Fruit fly (Drosophila melanogaster) whole organism, prepupa: ENCODE data around the gene CG14506.

Experiments used
- Blimp-1 ChIP-seq: fragments of 200-800 bp; sonication (Bioruptor generic); optimal IDR thresholded peaks from 3 replicates; lab custom pipeline; 2017; ENCODE audit warnings: missing biosample characterization, missing genetic modification characterization, mild to moderate bottlenecking, moderate library complexity, missing genetic modification reagents
- CG10631 ChIP-seq: fragments of 200-800 bp; sonication (Bioruptor generic); optimal IDR thresholded peaks from 2 replicates; lab custom pipeline; 2016; ENCODE audit warnings: missing biosample characterization, missing genetic modification characterization
- CG10669 ChIP-seq: fragments of 200-800 bp; sonication (Bioruptor generic); optimal IDR thresholded peaks from 3 replicates; lab custom pipeline; 2018; ENCODE audit warnings: missing biosample characterization, mild to moderate bottlenecking, missing genetic modification characterization, moderate library complexity
- CG11762 ChIP-seq: fragments of 200-800 bp; sonication (Bioruptor generic); optimal IDR thresholded peaks from 3 replicates; lab custom pipeline; 2016; ENCODE audit warnings: missing biosample characterization, missing genetic modification characterization; ENCODE audit not compliant: insufficient read depth
- CG11902 ChIP-seq: fragments of 200-800 bp; sonication (Bioruptor generic); optimal IDR thresholded peaks from 3 replicates; lab custom pipeline; 2016; ENCODE audit warnings: missing biosample characterization, missing genetic modification characterization
- CG16779 ChIP-seq: fragments of 200-800 bp; sonication (Bioruptor generic); optimal IDR thresholded peaks from 3 replicates; lab custom pipeline; 2017; ENCODE audit warnings: missing biosample characterization, mild to moderate bottlenecking, missing genetic modification characterization
- CG31627 ChIP-seq: fragments of 200-800 bp; sonication (Bioruptor generic); optimal IDR thresholded peaks from 3 replicates; lab custom pipeline; 2016; ENCODE audit warnings: missing biosample characterization, missing genetic modification characterization
- CG34406 ChIP-seq: fragments of 200-800 bp; sonication (Bioruptor generic); optimal IDR thresholded peaks from 3 replicates; lab custom pipeline; 2016; ENCODE audit warnings: missing biosample characterization, missing genetic modification characterization
- CG3919 ChIP-seq: fragments of 200-800 bp; sonication (Bioruptor generic); optimal IDR thresholded peaks from 3 replicates; lab custom pipeline; 2016; ENCODE audit warnings: missing biosample characterization, missing genetic modification characterization
- CG4318 ChIP-seq: fragments of 200-800 bp; sonication (Bioruptor generic); optimal IDR thresholded peaks from 3 replicates; lab custom pipeline; 2017; ENCODE audit warnings: missing biosample characterization, mild to moderate bottlenecking, missing genetic modification characterization
- CG6276 ChIP-seq: fragments of 200-800 bp; sonication (Bioruptor generic); optimal IDR thresholded peaks from 2 replicates; lab custom pipeline; 2017; ENCODE audit warnings: missing biosample characterization, mild to moderate bottlenecking, missing genetic modification characterization
- CG6792 ChIP-seq: fragments of 200-800 bp; sonication (Bioruptor generic); optimal IDR thresholded peaks from 3 replicates; lab custom pipeline; 2016; ENCODE audit warnings: missing biosample characterization, missing genetic modification characterization
- CG6808 ChIP-seq: fragments of 200-800 bp; sonication (Bioruptor generic); optimal IDR thresholded peaks from 3 replicates; lab custom pipeline; 2017; ENCODE audit warnings: missing biosample characterization, missing genetic modification characterization, mild to moderate bottlenecking, moderate library complexity, missing genetic modification reagents
- CG6854 ChIP-seq: fragments of 200-800 bp; sonication (Bioruptor generic); optimal IDR thresholded peaks from 2 replicates; lab custom pipeline; 2017; ENCODE audit warnings: missing biosample characterization, mild to moderate bottlenecking, missing genetic modification characterization
- CG8119 ChIP-seq: fragments of 200-800 bp; sonication (Bioruptor generic); IDR thresholded peaks from 3 replicates; pipeline ENCODE4 v1.3.6; 2022; ENCODE audit warnings: missing biosample characterization, missing genetic modification characterization
- CG8319 ChIP-seq: fragments of 200-800 bp; sonication (Bioruptor generic); optimal IDR thresholded peaks from 3 replicates; lab custom pipeline; 2016; ENCODE audit warnings: missing biosample characterization, missing genetic modification characterization
- CG8632 ChIP-seq: fragments of 200-800 bp; sonication (Bioruptor generic); optimal IDR thresholded peaks from 3 replicates; lab custom pipeline; 2016; ENCODE audit warnings: missing biosample characterization, missing genetic modification characterization
- Eip75B ChIP-seq: fragments of 200-800 bp; sonication (Bioruptor generic); optimal IDR thresholded peaks from 3 replicates; lab custom pipeline; 2016; ENCODE audit warnings: missing biosample characterization, missing genetic modification characterization
- Eip78C ChIP-seq: fragments of 200-800 bp; sonication (Bioruptor generic); peaks from one replicate; lab custom pipeline; 2016; ENCODE audit warnings: missing biosample characterization, missing genetic modification characterization
- Eip93F ChIP-seq: fragments of 200-800 bp; sonication (Bioruptor generic); optimal IDR thresholded peaks from 2 replicates; lab custom pipeline; 2016; ENCODE audit warnings: missing biosample characterization, mild to moderate bottlenecking, missing genetic modification characterization
- Ets96B ChIP-seq: fragments of 200-800 bp; optimal IDR thresholded peaks from 2 replicates; lab custom pipeline; 2019; ENCODE audit warnings: missing biosample characterization, mild to moderate bottlenecking, missing genetic modification characterization, moderate library complexity
- Gug ChIP-seq: fragments of 200-800 bp; sonication (Bioruptor generic); IDR thresholded peaks from 2 replicates; pipeline ENCODE4 v1.3.6; 2022; ENCODE audit warnings: missing biosample characterization, missing genetic modification characterization
- Hr38 ChIP-seq: sonication (Bioruptor generic); optimal IDR thresholded peaks from 2 replicates; lab custom pipeline; 2016; ENCODE audit warnings: missing biosample characterization, missing genetic modification characterization
- Hr4 ChIP-seq: fragments of 200-800 bp; sonication (Bioruptor generic); optimal IDR thresholded peaks from 3 replicates; lab custom pipeline; 2016; ENCODE audit warnings: missing biosample characterization, missing genetic modification characterization
- Lpt ChIP-seq: fragments of 200-800 bp; sonication (Bioruptor generic); optimal IDR thresholded peaks from 3 replicates; lab custom pipeline; 2016; ENCODE audit warnings: missing biosample characterization, missing genetic modification characterization
- OdsH ChIP-seq: fragments of 200-800 bp; sonication (Bioruptor generic); optimal IDR thresholded peaks from 3 replicates; lab custom pipeline; 2016; ENCODE audit warnings: missing biosample characterization, missing genetic modification characterization
- Smox ChIP-seq: fragments of 200-800 bp; sonication (Bioruptor generic); optimal IDR thresholded peaks from 3 replicates; lab custom pipeline; 2016; ENCODE audit warnings: missing biosample characterization, missing genetic modification characterization
- Sox102F ChIP-seq: fragments of 200-800 bp; sonication (Bioruptor generic); optimal IDR thresholded peaks from 2 replicates; lab custom pipeline; 2016; ENCODE audit warnings: missing biosample characterization, mild to moderate bottlenecking, missing genetic modification characterization
- cyc ChIP-seq: fragments of 200-800 bp; sonication (Bioruptor generic); optimal IDR thresholded peaks from 3 replicates; lab custom pipeline; 2016; ENCODE audit warnings: missing biosample characterization, missing genetic modification characterization
- dac ChIP-seq: fragments of 200-800 bp; sonication (Bioruptor generic); optimal IDR thresholded peaks from 2 replicates; lab custom pipeline; 2017; ENCODE audit warnings: missing biosample characterization, mild to moderate bottlenecking, missing genetic modification characterization
- eg ChIP-seq: fragments of 200-800 bp; sonication (Bioruptor generic); IDR thresholded peaks from 3 replicates; pipeline ENCODE4 v1.3.6; 2022; ENCODE audit warnings: missing biosample characterization, missing genetic modification characterization
- esn ChIP-seq: fragments of 200-800 bp; sonication (Bioruptor generic); optimal IDR thresholded peaks from 2 replicates; lab custom pipeline; 2016; ENCODE audit warnings: missing biosample characterization, mild to moderate bottlenecking, missing genetic modification characterization, moderate library complexity
- fd85E ChIP-seq: fragments of 200-800 bp; sonication (Bioruptor generic); optimal IDR thresholded peaks from 3 replicates; lab custom pipeline; 2016; ENCODE audit warnings: missing biosample characterization, missing genetic modification characterization
- fkh ChIP-seq: fragments of 200-800 bp; sonication (Bioruptor generic); optimal IDR thresholded peaks from 3 replicates; lab custom pipeline; 2017; ENCODE audit warnings: missing biosample characterization, mild to moderate bottlenecking, missing genetic modification characterization, moderate library complexity
- net ChIP-seq: fragments of 200-800 bp; sonication (Bioruptor generic); optimal IDR thresholded peaks from 3 replicates; lab custom pipeline; 2016; ENCODE audit warnings: missing biosample characterization, missing genetic modification characterization
- pdm3 ChIP-seq: fragments of 200-800 bp; sonication (Bioruptor generic); optimal IDR thresholded peaks from 3 replicates; lab custom pipeline; 2016; ENCODE audit warnings: missing biosample characterization, missing genetic modification characterization
- spab ChIP-seq: fragments of 200-800 bp; sonication (Bioruptor generic); optimal IDR thresholded peaks from 2 replicates; lab custom pipeline; 2017; ENCODE audit warnings: missing biosample characterization, mild to moderate bottlenecking, missing genetic modification characterization, missing genetic modification reagents
- ss ChIP-seq, 2 experiments: fragments of 200-800 bp; sonication (Bioruptor generic); optimal IDR thresholded peaks; 2 replicates in 1 of 2; 3 replicates in 1 of 2; lab custom pipeline; 2017 to 2018; ENCODE audit warnings: mild to moderate bottlenecking in 2 of 2, missing biosample characterization in 2 of 2, missing genetic modification characterization in 2 of 2, moderate library complexity in 1 of 2
- svp ChIP-seq: fragments of 200-800 bp; sonication (Bioruptor generic); peaks from one replicate; lab custom pipeline; 2016; ENCODE audit warnings: missing biosample characterization, missing genetic modification characterization
- topi ChIP-seq: fragments of 200-800 bp; sonication (Bioruptor generic); optimal IDR thresholded peaks from 3 replicates; lab custom pipeline; 2016; ENCODE audit warnings: missing biosample characterization, missing genetic modification characterization
- vri ChIP-seq: fragments of 200-800 bp; sonication (Bioruptor generic); optimal IDR thresholded peaks from 3 replicates; lab custom pipeline; 2016; ENCODE audit warnings: missing biosample characterization, mild to moderate bottlenecking, missing genetic modification characterization

Gene CG14506

DNA sequence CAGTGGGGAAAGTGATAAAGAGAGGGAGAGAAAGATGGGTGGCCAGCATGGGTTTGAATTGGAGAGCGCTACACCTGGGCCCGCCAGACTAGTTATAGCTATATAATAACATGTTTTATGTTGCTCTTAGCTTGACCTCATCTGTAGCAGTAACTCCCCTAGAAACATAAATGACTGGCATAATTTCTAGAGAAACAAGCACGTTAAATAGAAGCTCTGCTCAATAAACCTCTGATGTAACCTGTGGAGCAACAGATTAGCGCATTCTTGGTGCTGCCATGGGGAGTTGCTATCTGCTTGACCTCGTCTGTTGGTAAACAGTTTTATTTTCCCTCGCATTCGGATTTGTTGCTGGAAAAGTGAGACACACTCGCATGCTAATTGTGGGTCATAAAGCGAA, 21.7 kb upstream of the CG14506 start (continued):
- TF ChIP-seq Gug (GFP tag; lab: Robert Waterston, UW) (peak; percentile 65), Sox102F (GFP tag; lab: Kevin White, UChicago) (no peak), net (GFP tag; lab: Kevin White, UChicago) (peak; percentile 21), topi (GFP tag; lab: Kevin White, UChicago) (peak; percentile 27), dac (GFP tag; lab: Kevin White, UChicago) (peak; percentile 65), CG10669 (peak; percentile 17), vri (GFP tag; lab: Kevin White, UChicago) (no peak), CG8119 (GFP tag; lab: Robert Waterston, UW) (peak; percentile 87), CG8632 (GFP tag; lab: Kevin White, UChicago) (peak; percentile 27), CG6276 (GFP tag; lab: Kevin White, UChicago) (peak; percentile 83), OdsH (GFP tag; lab: Kevin White, UChicago) (peak; percentile 56), CG4318 (GFP tag; lab: Kevin White, UChicago) (peak; percentile 72), pdm3 (GFP tag; lab: Kevin White, UChicago) (peak; percentile 58), Ets96B (tag; lab: Kevin White, UChicago) (peak; percentile 25), CG10631 (GFP tag; lab: Kevin White, UChicago) (peak; percentile 18), Blimp-1 (GFP tag; lab: Kevin White, UChicago) (no peak), Hr4 (peak; percentile 82), esn (GFP tag; lab: Kevin White, UChicago) (peak; percentile 29), CG11902 (GFP tag; lab: Kevin White, UChicago) (peak; percentile 7), spab (GFP tag; lab: Kevin White, UChicago) (no peak), CG11762 (peak; percentile 32), Eip93F (no peak), Lpt (GFP tag; lab: Kevin White, UChicago) (peak; percentile 50), ss (GFP tag; optimal IDR thresholded peaks at IDR 0.05; lab: Kevin White, UChicago) (peak in 1 of 2 experiments; percentile 15), Hr38 (GFP tag; lab: Kevin White, UChicago) (no peak), CG6854 (GFP tag; lab: Kevin White, UChicago) (no peak), eg (GFP tag; lab: Robert Waterston, UW) (peak; percentile 85), Smox (GFP tag; lab: Kevin White, UChicago) (peak; percentile 7)

dm6 chr3R:29313070-29313469, 16.1 kb upstream of the CG14506 start:
- TF ChIP-seq cyc (GFP tag; lab: Kevin White, UChicago) (no peak), svp (GFP tag; lab: Kevin White, UChicago) (peak; percentile 15), Blimp-1 (GFP tag; lab: Kevin White, UChicago) (no peak), CG8319 (GFP tag; lab: Kevin White, UChicago) (peak; percentile 52), CG31627 (GFP tag; lab: Kevin White, UChicago) (no peak), Ets96B (tag; lab: Kevin White, UChicago) (no peak), Eip78C (GFP tag; lab: Kevin White, UChicago) (peak; percentile 33)
- TF ChIP-seq, all 60 proteins: peak for 3

dm6 chr3R:29311177-29311576, 14.2 kb upstream of the CG14506 start:
- TF ChIP-seq CG8632 (GFP tag; lab: Kevin White, UChicago) (no peak), svp (GFP tag; lab: Kevin White, UChicago) (peak; percentile 57), OdsH (GFP tag; lab: Kevin White, UChicago) (no peak), Sox102F (GFP tag; lab: Kevin White, UChicago) (no peak), CG10669 (no peak), CG6854 (GFP tag; lab: Kevin White, UChicago) (no peak), CG11762 (no peak), CG3919 (no peak), ss (GFP tag; optimal IDR thresholded peaks at IDR 0.05; lab: Kevin White, UChicago) (peak in 1 of 2 experiments; percentile 60), Eip75B (GFP tag; lab: Kevin White, UChicago) (no peak), CG34406 (no peak), topi (GFP tag; lab: Kevin White, UChicago) (no peak), fd85E (GFP tag; lab: Kevin White, UChicago) (no peak), cyc (GFP tag; lab: Kevin White, UChicago) (no peak), CG16779 (tag; lab: Kevin White, UChicago) (no peak), CG4318 (GFP tag; lab: Kevin White, UChicago) (no peak), fkh (GFP tag; lab: Kevin White, UChicago) (no peak), Lpt (GFP tag; lab: Kevin White, UChicago) (no peak), CG6808 (no peak), CG10631 (GFP tag; lab: Kevin White, UChicago) (no peak), Gug (GFP tag; lab: Robert Waterston, UW) (no peak), Eip78C (GFP tag; lab: Kevin White, UChicago) (peak; percentile 41), net (GFP tag; lab: Kevin White, UChicago) (no peak), CG8319 (GFP tag; lab: Kevin White, UChicago) (no peak), CG6792 (no peak)
